Worm (Caenorhabditis elegans): ENCODE results near the gene sri-26.

Gene sri-26

DNA sequence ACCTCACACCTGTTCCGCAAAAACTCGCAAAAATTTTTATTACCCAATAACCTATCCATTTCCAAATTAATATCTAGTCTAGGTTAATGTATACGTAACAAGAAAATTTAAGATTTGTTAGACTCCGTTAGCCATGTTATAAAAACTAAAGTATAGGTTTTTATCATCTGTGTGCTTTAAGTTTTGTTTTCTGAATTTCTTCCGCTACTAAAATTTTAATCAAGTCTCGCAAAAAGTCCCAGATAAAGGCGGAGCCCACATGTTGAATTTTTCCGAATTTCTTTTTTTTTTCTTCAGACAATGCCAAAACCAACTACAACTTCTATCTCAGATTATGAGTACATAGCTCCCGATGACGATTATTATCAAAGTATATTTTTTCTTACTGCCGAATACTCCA is 16.9 kb downstream of the sri-26 start, which contains the start of gene srw-13:
Gene srw-13, plus strand, starts transcription at position 301 of the 400 bp plus-strand sequence.
- no peak for TF ChIP-seq nhr-23 (tag; optimal IDR thresholded peaks at IDR 0.05)
- no peak for TF ChIP-seq peb-1 (tag; optimal IDR thresholded peaks at IDR 0.05)
- TF ChIP-seq alr-1 (tag; optimal IDR thresholded peaks at IDR 0.05), result no peak
- TF ChIP-seq sma-9 (GFP tag; optimal IDR thresholded peaks at IDR 0.05), result no peak
- no peak for TF ChIP-seq sma-9 (tag; optimal IDR thresholded peaks at IDR 0.05)
- no peak for TF ChIP-seq C34F6.9 (tag; optimal IDR thresholded peaks at IDR 0.05)
- no peak for TF ChIP-seq egl-27 (tag; optimal IDR thresholded peaks at IDR 0.05)
- TF ChIP-seq snpc-4 (tag; optimal IDR thresholded peaks at IDR 0.05), result no peak
- TF ChIP-seq nhr-12 (tag; optimal IDR thresholded peaks at IDR 0.05), result no peak
- TF ChIP-seq unc-55 (GFP tag; optimal IDR thresholded peaks at IDR 0.05), result no peak
- no peak for TF ChIP-seq unc-62 (GFP tag; optimal IDR thresholded peaks at IDR 0.05)
- no peak for TF ChIP-seq lin-11 (tag; optimal IDR thresholded peaks at IDR 0.05)
- no peak for TF ChIP-seq nhr-21 (tag; optimal IDR thresholded peaks at IDR 0.05)
- TF ChIP-seq elt-1 (tag; optimal IDR thresholded peaks at IDR 0.05), result no peak
- TF ChIP-seq dmd-4 (tag; optimal IDR thresholded peaks at IDR 0.05), result no peak
- TF ChIP-seq gmeb-1 (tag; optimal IDR thresholded peaks at IDR 0.05), result no peak
- no peak for TF ChIP-seq mab-5 (tag; optimal IDR thresholded peaks at IDR 0.05)

DNA sequence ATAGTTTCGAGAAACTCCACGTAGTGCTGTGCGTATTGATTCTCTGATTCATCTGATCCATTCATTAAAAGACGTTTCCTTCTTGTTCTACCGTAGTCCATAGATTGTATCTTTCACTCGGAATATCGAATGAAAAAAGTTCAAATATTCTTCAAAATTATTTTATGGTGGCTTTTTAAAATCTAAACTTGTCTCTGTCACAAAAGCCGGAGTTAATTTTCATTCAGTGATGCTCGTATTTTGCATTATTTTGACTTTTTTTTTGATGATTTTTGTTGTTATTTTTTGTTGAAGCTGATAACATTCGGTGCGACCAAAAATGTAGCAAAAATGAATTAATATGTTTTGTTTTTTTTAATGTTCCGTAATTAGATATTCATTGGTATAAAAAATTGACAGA is 20.4 kb downstream of the sri-26 start, which contains the start of gene nhr-164:
Gene nhr-164, minus strand, starts transcription at position 101 of the 400 bp plus-strand sequence.
- TF ChIP-seq gmeb-1 (tag; optimal IDR thresholded peaks at IDR 0.05) (no peak), crh-2 (tag; optimal IDR thresholded peaks at IDR 0.05) (no peak), nhr-11 (tag; optimal IDR thresholded peaks at IDR 0.05) (no peak), Y55F3AM.14 (GFP tag; optimal IDR thresholded peaks at IDR 0.05) (no peak), alr-1 (tag; optimal IDR thresholded peaks at IDR 0.05) (no peak), lin-39 (tag; optimal IDR thresholded peaks at IDR 0.05) (no peak), sma-3 (GFP tag; optimal IDR thresholded peaks at IDR 0.05) (no peak), nhr-6 (tag; optimal IDR thresholded peaks at IDR 0.05) (no peak), mbf-1 (tag; optimal IDR thresholded peaks at IDR 0.05) (no peak), ztf-11 (tag; optimal IDR thresholded peaks at IDR 0.05) (no peak), nhr-129 (tag; optimal IDR thresholded peaks at IDR 0.05) (no peak), blmp-1 (tag; optimal IDR thresholded peaks at IDR 0.05; ENCODE audit: insufficient read depth) (no peak), lsy-2 (tag; optimal IDR thresholded peaks at IDR 0.05) (no peak), elt-1 (tag; optimal IDR thresholded peaks at IDR 0.05) (no peak), mdl-1 (tag; optimal IDR thresholded peaks at IDR 0.05) (no peak)

DNA sequence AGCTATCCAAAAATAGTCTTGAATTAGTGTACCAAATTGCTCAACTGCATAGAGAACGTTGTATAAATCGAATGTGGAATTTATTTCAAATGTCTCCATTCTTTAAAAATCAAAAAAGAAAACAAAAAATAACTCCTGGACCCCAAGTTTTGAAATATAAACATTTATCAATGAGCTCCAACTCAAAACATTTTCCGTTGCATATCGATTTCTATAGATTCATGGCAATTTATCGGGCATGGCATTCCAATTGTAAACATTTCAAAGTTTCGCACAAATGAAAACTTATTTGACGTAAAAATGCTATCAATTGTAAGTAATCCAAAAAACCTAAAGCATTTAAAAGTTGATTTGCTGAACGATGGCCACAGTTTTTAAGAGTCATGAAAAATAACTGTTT is 23.3 kb downstream of the sri-26 start, which contains the start of gene srw-12:
Gene srw-12, minus strand, starts transcription at position 101 of the 400 bp plus-strand sequence.
- TF ChIP-seq fos-1 (tag; optimal IDR thresholded peaks at IDR 0.05) (no peak), nhr-12 (tag; optimal IDR thresholded peaks at IDR 0.05) (no peak)

DNA sequence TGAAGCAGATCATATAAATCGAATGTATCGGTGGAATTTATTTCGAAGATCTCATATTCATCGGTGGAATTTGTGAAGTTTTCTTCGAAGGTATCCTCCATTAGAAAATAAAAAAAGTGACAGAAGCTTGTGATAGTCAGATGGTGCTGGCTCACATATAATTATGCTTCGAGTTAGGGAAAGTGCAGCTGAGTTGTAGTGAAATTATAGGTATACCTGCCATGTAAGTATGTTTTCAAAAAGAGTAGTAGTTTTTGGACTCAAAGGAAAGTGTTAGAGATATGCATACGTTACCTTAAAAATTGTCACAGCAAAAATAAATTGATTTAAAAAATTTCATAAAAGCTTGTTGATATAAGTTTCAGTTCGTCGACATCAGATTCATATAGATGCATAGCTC is 24.9 kb downstream of the sri-26 start, which contains the start of gene srw-11:
Gene srw-11, minus strand, starts transcription at position 101 of the 400 bp plus-strand sequence.
- TF ChIP-seq peb-1 (tag; optimal IDR thresholded peaks at IDR 0.05), result no peak
- no peak for TF ChIP-seq snpc-4 (tag; optimal IDR thresholded peaks at IDR 0.05)
- no peak for TF ChIP-seq mdl-1 (tag; optimal IDR thresholded peaks at IDR 0.05)
- TF ChIP-seq nhr-77 (tag; optimal IDR thresholded peaks at IDR 0.05), result no peak
- TF ChIP-seq nhr-129 (tag; optimal IDR thresholded peaks at IDR 0.05), result no peak
- no peak for TF ChIP-seq C34F6.9 (tag; optimal IDR thresholded peaks at IDR 0.05)
- no peak for TF ChIP-seq ZK546.5 (tag; optimal IDR thresholded peaks at IDR 0.05)
- TF ChIP-seq nhr-12 (tag; optimal IDR thresholded peaks at IDR 0.05), result no peak
- no peak for TF ChIP-seq nhr-237 (tag; optimal IDR thresholded peaks at IDR 0.05)
- no peak for TF ChIP-seq nhr-25 (tag; optimal IDR thresholded peaks at IDR 0.05)
- no peak for TF ChIP-seq Y55F3AM.14 (GFP tag; optimal IDR thresholded peaks at IDR 0.05)
- no peak for TF ChIP-seq F13H6.1 (tag; optimal IDR thresholded peaks at IDR 0.05)

DNA sequence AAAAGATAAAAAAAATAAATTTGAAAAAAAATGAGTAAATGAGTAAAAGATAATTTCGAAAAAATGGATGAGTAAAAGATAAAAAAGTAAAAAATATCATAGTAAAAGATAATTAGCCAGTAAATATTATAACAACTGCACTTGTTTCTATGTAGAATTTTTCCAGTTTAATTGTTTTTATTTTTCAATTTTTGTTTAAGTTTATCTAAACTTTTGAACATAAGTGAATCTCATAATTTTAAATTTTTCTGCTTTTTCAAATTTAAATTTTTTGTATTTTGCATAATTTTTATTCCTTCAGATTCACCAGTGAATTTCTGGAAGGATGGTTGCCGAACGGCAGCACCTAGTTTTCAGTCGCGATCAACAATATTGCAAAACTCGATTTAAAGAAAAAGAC is 26.0 kb downstream of the sri-26 start, which contains the start of gene chil-12:
Gene chil-12, plus strand, starts transcription at position 301 of the 400 bp plus-strand sequence.
- TF ChIP-seq sem-4 (tag; optimal IDR thresholded peaks at IDR 0.05) (no peak), elt-3 (tag; optimal IDR thresholded peaks at IDR 0.05) (no peak), nhr-11 (tag; optimal IDR thresholded peaks at IDR 0.05) (no peak), alr-1 (tag; optimal IDR thresholded peaks at IDR 0.05) (no peak), ztf-11 (tag; optimal IDR thresholded peaks at IDR 0.05) (no peak), lsy-2 (tag; optimal IDR thresholded peaks at IDR 0.05) (no peak), nhr-77 (tag; optimal IDR thresholded peaks at IDR 0.05) (no peak), ztf-4 (tag; optimal IDR thresholded peaks at IDR 0.05) (no peak), gmeb-1 (tag; optimal IDR thresholded peaks at IDR 0.05) (no peak), peb-1 (tag; optimal IDR thresholded peaks at IDR 0.05) (no peak), mab-5 (tag; optimal IDR thresholded peaks at IDR 0.05) (no peak), unc-62 (GFP tag; optimal IDR thresholded peaks at IDR 0.05) (no peak)
